Worm (Caenorhabditis elegans): ENCODE measurements around the gene F40A3.4.
A peak's percentile ranks its signal among the peaks of the same experiment; 100 is the strongest.

Gene F40A3.4

DNA sequence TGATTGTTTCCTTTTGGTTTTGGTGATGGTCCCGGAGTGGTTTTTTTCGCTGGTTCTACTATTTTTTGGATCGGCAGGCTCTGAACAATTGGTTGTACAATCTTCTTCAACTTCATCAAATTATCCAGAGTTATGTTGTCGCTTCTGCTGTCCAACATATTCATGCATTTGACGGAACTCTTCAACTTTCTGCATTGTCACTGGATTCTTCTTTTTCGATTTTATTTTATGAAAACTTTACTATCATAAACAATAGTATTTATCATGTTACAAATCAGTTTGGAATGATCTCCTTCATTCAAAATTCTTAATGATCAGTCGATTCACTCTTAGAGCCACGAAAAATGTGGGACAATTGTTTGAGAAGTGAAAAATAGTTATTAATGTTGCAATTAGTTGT lies 23.5 kb upstream of the F40A3.4 start:
- TF ChIP-seq lin-13 (tag; optimal IDR thresholded peaks at IDR 0.05) (no peak), mep-1 (tag; optimal IDR thresholded peaks at IDR 0.05) (no peak), sptf-1 (tag; optimal IDR thresholded peaks at IDR 0.05) (no peak)

DNA sequence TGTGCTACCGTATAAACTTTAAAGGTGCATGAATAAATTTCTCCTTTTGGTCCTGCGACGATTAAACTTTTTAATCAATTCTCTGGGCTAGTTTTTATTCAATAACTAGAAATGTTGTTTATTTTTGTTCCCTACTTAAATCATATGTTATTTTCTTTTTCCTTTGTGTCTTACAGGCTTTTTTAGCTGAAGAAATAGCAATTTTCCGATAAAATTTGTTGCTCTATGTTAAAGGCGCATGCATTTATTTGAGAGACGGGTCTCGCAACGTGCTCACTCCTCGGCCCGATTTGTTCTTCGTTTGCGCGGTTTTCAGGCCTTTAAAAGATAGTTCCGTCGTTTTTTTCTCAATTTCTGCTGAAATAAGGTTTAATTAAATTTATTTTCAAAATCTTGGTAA lies 21.7 kb upstream of the F40A3.4 start:
- TF ChIP-seq drap-1 (GFP tag; optimal IDR thresholded peaks at IDR 0.05) (no peak), sptf-1 (tag; optimal IDR thresholded peaks at IDR 0.05) (no peak), unc-39 (tag; optimal IDR thresholded peaks at IDR 0.05) (no peak), unc-120 (tag; optimal IDR thresholded peaks at IDR 0.05; ENCODE audit: poor library complexity, severe bottlenecking) (no peak), ham-2 (GFP tag; optimal IDR thresholded peaks at IDR 0.05) (no peak), ces-1 (GFP tag; optimal IDR thresholded peaks at IDR 0.05) (peak; percentile 11), flh-1 (GFP tag; optimal IDR thresholded peaks at IDR 0.05) (no peak), mep-1 (tag; optimal IDR thresholded peaks at IDR 0.05) (peak; percentile 27), bed-3 (GFP tag; optimal IDR thresholded peaks at IDR 0.05) (no peak), nhr-12 (tag; optimal IDR thresholded peaks at IDR 0.05) (no peak), mab-5 (tag; optimal IDR thresholded peaks at IDR 0.05) (no peak)

DNA sequence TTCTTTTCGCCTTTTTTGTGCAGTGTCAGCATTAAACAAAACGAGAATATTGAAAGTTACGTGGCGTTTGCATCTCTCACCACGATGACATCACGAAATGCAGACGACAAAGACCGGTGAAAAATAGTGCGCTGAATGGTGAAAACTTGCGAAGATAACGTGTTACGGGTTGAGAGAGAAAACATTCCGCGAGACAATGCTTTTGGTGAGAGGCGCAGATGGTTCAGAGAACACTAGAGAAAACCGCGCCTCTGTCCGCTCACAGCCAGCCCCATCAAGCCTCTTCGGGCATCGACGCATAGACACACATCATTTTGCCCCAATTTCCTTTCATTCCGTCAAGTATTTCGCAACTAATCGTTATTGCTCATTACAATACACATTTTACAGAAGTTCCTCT lies 21.0 kb upstream of the F40A3.4 start, which contains the start of the genes C37C3.9 and C37C3.18:
Gene C37C3.9, minus strand, starts transcription at position 98 of the 400 bp plus-strand sequence.
Gene C37C3.18, plus strand, starts transcription at position 391 of the 400 bp plus-strand sequence.
- TF ChIP-seq blmp-1 (tag; optimal IDR thresholded peaks at IDR 0.05): peak; percentile 2
- no peak for TF ChIP-seq flh-1 (GFP tag; optimal IDR thresholded peaks at IDR 0.05)
- peak; percentile 47 for TF ChIP-seq unc-120 (tag; optimal IDR thresholded peaks at IDR 0.05; ENCODE audit: poor library complexity, severe bottlenecking)
- peak; percentile 75 for TF ChIP-seq pha-4 (tag; optimal IDR thresholded peaks at IDR 0.05)
- TF ChIP-seq snpc-4 (tag; optimal IDR thresholded peaks at IDR 0.05): no peak
- no peak for TF ChIP-seq nhr-28 (tag; optimal IDR thresholded peaks at IDR 0.05)
- TF ChIP-seq ces-1 (GFP tag; optimal IDR thresholded peaks at IDR 0.05): peak; percentile 49
- no peak for TF ChIP-seq ceh-83 (GFP tag; optimal IDR thresholded peaks at IDR 0.05)
- TF ChIP-seq elt-1 (tag; optimal IDR thresholded peaks at IDR 0.05; ENCODE audit: borderline replicate concordance, insufficient read depth): no peak
- TF ChIP-seq mep-1 (tag; optimal IDR thresholded peaks at IDR 0.05): peak; percentile 58
- no peak for TF ChIP-seq lin-32 (GFP tag; optimal IDR thresholded peaks at IDR 0.05)
- TF ChIP-seq ham-2 (GFP tag; optimal IDR thresholded peaks at IDR 0.05): peak; percentile 66
- peak; percentile 46 for TF ChIP-seq unc-62 (GFP tag; optimal IDR thresholded peaks at IDR 0.05)
- peak; percentile 49 for TF ChIP-seq nhr-237 (tag; optimal IDR thresholded peaks at IDR 0.05)
- peak; percentile 51 for TF ChIP-seq lsy-2 (tag; optimal IDR thresholded peaks at IDR 0.05)
- no peak for TF ChIP-seq sptf-1 (tag; optimal IDR thresholded peaks at IDR 0.05)

DNA sequence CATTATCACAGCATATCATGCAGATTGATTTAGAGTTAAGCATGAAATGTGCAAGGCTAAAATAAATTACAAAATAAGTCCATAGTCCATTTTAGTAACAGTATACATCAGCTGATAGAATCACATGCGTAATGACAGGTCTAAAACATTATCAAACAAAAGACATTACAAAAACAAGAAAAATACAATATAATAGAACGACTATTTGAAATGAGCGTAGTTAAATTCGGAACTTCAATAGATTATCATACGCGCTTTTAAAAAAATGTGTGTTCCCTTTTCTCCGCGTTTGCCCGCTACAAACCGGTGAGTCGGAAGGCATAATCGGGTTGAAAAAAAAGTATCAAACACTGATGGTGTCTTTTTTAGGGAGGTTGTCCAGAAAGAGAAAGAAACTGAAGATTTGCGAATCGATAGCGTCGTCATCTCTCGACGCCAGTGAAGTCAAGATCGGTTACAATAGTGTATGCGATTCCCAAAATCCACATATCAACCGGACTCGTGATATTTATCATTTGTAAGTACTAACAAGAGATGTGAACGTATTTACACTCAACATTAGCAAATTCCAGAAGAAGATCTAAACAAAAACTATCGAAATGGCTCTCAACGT lies 20.1 kb upstream of the F40A3.4 start, which contains the start of gene C37C3.2:
Gene C37C3.2, plus strand, starts transcription at position 563 of the 613 bp plus-strand sequence.
- TF ChIP-seq ztf-11 (tag; optimal IDR thresholded peaks at IDR 0.05) (no peak), lin-13 (tag; optimal IDR thresholded peaks at IDR 0.05) (no peak), hlh-1 (tag; optimal IDR thresholded peaks at IDR 0.05) (no peak), sptf-1 (tag; optimal IDR thresholded peaks at IDR 0.05) (no peak), nhr-76 (tag; optimal IDR thresholded peaks at IDR 0.05) (no peak), pha-4 (tag; optimal IDR thresholded peaks at IDR 0.05) (no peak), ham-2 (GFP tag; optimal IDR thresholded peaks at IDR 0.05) (no peak), ces-1 (GFP tag; optimal IDR thresholded peaks at IDR 0.05) (no peak)

DNA sequence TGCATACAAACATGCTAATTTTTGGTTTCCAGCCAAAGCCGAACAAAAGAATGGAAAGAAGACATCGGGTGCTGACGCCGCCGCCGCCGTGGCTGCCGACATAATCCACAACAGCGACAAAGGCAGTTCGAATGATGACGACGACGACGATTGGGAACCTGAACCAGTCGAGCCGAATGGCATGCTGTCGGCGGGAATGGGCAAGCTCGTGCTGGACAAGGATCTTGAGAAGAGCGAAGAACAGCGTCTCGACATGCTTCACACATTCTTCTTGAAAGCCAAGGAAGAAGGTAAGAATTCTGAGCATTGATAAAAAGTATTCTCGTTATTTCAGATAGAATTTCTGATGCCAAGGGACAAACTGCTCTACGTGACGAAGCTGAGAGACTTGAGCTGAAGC lies 18.9 kb upstream of the F40A3.4 start:
- TF ChIP-seq lin-32 (GFP tag; optimal IDR thresholded peaks at IDR 0.05): no peak
- TF ChIP-seq pha-4 (tag; optimal IDR thresholded peaks at IDR 0.05): no peak
- no peak for TF ChIP-seq blmp-1 (tag; optimal IDR thresholded peaks at IDR 0.05)
- no peak for TF ChIP-seq hlh-1 (tag; optimal IDR thresholded peaks at IDR 0.05)
- TF ChIP-seq elt-1 (tag; optimal IDR thresholded peaks at IDR 0.05; ENCODE audit: borderline replicate concordance, insufficient read depth): no peak
- TF ChIP-seq mep-1 (tag; optimal IDR thresholded peaks at IDR 0.05): no peak
- TF ChIP-seq lsy-2 (tag; optimal IDR thresholded peaks at IDR 0.05): no peak
- no peak for TF ChIP-seq ham-2 (GFP tag; optimal IDR thresholded peaks at IDR 0.05)
- TF ChIP-seq sem-2 (GFP tag; optimal IDR thresholded peaks at IDR 0.05): no peak
- TF ChIP-seq unc-120 (tag; optimal IDR thresholded peaks at IDR 0.05; ENCODE audit: poor library complexity, severe bottlenecking): no peak
- TF ChIP-seq lin-13 (tag; optimal IDR thresholded peaks at IDR 0.05): no peak
- no peak for TF ChIP-seq elt-3 (tag; optimal IDR thresholded peaks at IDR 0.05)

DNA sequence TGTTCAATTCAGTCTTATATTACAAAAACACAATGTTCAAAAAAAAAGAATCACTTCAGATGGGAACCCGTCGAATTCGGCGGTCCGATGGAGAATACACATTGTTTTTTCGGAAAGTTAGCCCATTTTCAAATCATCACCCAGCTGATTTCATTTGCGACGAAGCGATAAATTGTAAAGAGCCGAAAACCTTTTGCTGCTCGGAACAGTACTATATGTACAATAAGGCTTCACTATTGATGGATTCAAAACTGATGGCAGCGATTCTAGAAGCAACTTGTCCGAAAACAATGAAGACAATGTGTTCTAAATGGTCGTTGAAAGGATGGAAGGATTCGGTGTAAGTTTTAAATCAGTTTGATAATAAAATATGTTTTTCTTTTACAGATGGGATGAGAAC lies 17.6 kb upstream of the F40A3.4 start, which contains the start of gene C37C3.1:
Gene C37C3.1, plus strand, starts transcription at position 33 of the 400 bp plus-strand sequence.
- TF ChIP-seq ceh-43 (GFP tag; optimal IDR thresholded peaks at IDR 0.05): no peak
